Worm (Caenorhabditis elegans): ENCODE results near the gene ZK637.12.

Gene ZK637.12

DNA sequence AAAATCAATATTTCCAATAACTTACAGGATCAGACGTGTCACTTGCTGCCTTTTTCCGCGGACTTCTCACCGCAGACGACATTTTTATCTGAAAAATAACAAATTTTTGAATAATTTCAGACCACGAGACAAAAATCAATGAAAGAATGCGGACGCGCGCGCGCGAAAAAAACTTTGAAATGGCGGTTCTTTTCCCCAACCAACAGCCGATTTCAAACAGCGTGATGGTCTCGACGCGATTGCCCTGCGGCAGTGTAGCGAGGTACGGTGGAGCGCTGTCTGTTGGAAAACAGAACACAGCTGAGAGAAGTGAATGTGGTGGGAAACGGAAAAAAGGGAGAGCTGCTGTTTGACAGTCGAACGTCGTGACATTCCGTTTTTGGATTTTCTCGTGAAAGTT is 20.0 kb upstream of the ZK637.12 start, which contains the start of gene lin-9 (continued):
- TF ChIP-seq ztf-4 (tag; optimal IDR thresholded peaks at IDR 0.05): peak; percentile 48
- peak; percentile 32 for TF ChIP-seq nhr-11 (tag; optimal IDR thresholded peaks at IDR 0.05)
- TF ChIP-seq snpc-4 (tag; optimal IDR thresholded peaks at IDR 0.05): peak; percentile 85
- TF ChIP-seq fos-1 (tag; optimal IDR thresholded peaks at IDR 0.05): peak; percentile 30
- no peak for TF ChIP-seq egl-27 (tag; optimal IDR thresholded peaks at IDR 0.05)
- TF ChIP-seq aly-2 (tag; optimal IDR thresholded peaks at IDR 0.05): peak; percentile 60
- peak; percentile 71 for TF ChIP-seq ceh-82 (tag; optimal IDR thresholded peaks at IDR 0.05)
- TF ChIP-seq egl-5 (tag; optimal IDR thresholded peaks at IDR 0.05): peak; percentile 94
- TF ChIP-seq unc-39 (tag; optimal IDR thresholded peaks at IDR 0.05): no peak
- TF ChIP-seq fkh-10 (GFP tag; optimal IDR thresholded peaks at IDR 0.05): peak; percentile 85
- TF ChIP-seq ceh-28 (tag; optimal IDR thresholded peaks at IDR 0.05): peak; percentile 91
- TF ChIP-seq skn-1 (tag; optimal IDR thresholded peaks at IDR 0.05): peak; percentile 72
- peak; percentile 94 for TF ChIP-seq tbx-2 (tag; optimal IDR thresholded peaks at IDR 0.05)
- TF ChIP-seq ama-1 (optimal IDR thresholded peaks at IDR 0.05): peak; percentile 83
- TF ChIP-seq pqm-1 (tag; optimal IDR thresholded peaks at IDR 0.05): peak; percentile 35
- TF ChIP-seq elt-3 (tag; optimal IDR thresholded peaks at IDR 0.05): no peak
- no peak for TF ChIP-seq mml-1 (tag; optimal IDR thresholded peaks at IDR 0.05)
- TF ChIP-seq jun-1 (tag; optimal IDR thresholded peaks at IDR 0.05): peak; percentile 97
- TF ChIP-seq nhr-237 (tag; optimal IDR thresholded peaks at IDR 0.05): no peak
- no peak for TF ChIP-seq zag-1 (tag; optimal IDR thresholded peaks at IDR 0.05)
- TF ChIP-seq ztf-11 (tag; optimal IDR thresholded peaks at IDR 0.05): no peak

DNA sequence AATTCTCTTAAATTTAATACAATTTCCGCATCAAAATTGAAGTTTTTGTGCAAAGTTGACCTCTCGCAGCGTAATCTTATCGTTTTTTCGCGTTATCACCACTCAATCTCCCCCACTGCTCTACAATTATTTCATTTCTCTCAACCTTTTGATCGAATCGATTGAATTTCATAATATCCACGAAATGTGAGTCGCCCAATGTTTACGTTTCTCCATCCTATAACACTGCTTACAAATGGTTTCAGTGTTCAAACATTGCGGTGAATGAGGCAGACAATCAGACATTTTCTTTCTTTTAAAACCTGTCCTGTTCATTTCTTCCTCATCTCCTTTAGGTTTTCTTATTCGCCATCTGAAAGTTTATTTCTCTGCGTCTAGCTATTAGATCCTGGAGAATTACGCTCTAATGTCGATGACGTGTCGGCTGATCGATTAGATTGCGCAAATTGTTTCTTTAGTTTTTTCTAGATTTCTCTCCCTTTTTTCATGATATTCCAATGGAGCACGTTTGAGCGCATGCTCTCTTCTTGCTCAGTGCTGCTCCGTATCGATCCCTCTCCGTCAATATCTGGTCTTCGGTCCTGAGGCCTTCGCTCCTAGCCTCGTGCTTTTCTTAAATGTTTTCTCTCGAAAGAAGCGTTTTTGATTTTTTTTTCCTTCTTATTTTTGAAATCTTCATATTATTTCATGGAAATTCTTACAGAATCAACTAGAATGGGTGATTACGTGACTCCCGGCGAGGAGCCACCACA is 18.9 kb upstream of the ZK637.12 start, which contains the start of gene unc-32:
Gene unc-32 (plus strand): TSS at position 702 of the 752 bp plus-strand sequence.
- TF ChIP-seq ceh-28 (tag; optimal IDR thresholded peaks at IDR 0.05) (peak; percentile 49), fkh-10 (GFP tag; optimal IDR thresholded peaks at IDR 0.05) (peak; percentile 54), lin-39 (tag; optimal IDR thresholded peaks at IDR 0.05) (peak; percentile 80), sea-2 (GFP tag; optimal IDR thresholded peaks at IDR 0.05) (peak; percentile 44), hmg-11 (tag; optimal IDR thresholded peaks at IDR 0.05) (peak; percentile 50), mdl-1 (tag; optimal IDR thresholded peaks at IDR 0.05) (peak; percentile 11), elt-2 (tag; optimal IDR thresholded peaks at IDR 0.05) (peak; percentile 33), ceh-16 (tag; optimal IDR thresholded peaks at IDR 0.05) (no peak), pha-4 (tag; optimal IDR thresholded peaks at IDR 0.05) (peak; percentile 85), lin-15B (tag; optimal IDR thresholded peaks at IDR 0.05) (peak; percentile 79), nfya-1 (tag; optimal IDR thresholded peaks at IDR 0.05; ENCODE audit: insufficient read depth) (peak; percentile 79), eor-1 (tag; optimal IDR thresholded peaks at IDR 0.05) (no peak), daf-12 (tag; optimal IDR thresholded peaks at IDR 0.05) (no peak), nhr-25 (tag; optimal IDR thresholded peaks at IDR 0.05) (peak; percentile 19)

DNA sequence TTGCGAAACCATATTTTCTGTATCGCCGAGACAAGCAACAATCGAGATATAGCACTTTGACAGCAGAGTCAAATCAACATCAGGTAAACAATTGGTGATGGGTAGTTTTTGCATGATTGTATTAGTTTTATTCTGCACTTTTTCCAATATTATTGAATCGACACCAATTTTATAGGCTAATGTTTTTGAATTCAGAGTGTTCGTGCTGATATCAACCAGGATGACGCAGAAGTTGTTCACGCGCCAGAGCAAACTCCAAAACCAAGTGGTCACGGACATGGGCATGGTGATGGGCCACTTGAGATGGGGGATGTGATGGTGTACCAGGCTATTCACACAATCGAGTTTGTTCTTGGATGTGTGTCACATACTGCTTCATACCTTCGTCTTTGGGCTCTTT is 13.9 kb upstream of the ZK637.12 start:
- no peak for TF ChIP-seq pqm-1 (tag; optimal IDR thresholded peaks at IDR 0.05)
- no peak for TF ChIP-seq nhr-12 (tag; optimal IDR thresholded peaks at IDR 0.05)
- TF ChIP-seq snpc-4 (tag; optimal IDR thresholded peaks at IDR 0.05): no peak
- TF ChIP-seq egl-5 (tag; optimal IDR thresholded peaks at IDR 0.05): no peak
- TF ChIP-seq unc-62 (GFP tag; optimal IDR thresholded peaks at IDR 0.05): no peak
- no peak for TF ChIP-seq tbx-2 (tag; optimal IDR thresholded peaks at IDR 0.05)
- TF ChIP-seq lin-15B (tag; optimal IDR thresholded peaks at IDR 0.05): no peak
- TF ChIP-seq aly-2 (tag; optimal IDR thresholded peaks at IDR 0.05): no peak
- no peak for TF ChIP-seq ztf-11 (tag; optimal IDR thresholded peaks at IDR 0.05)
- no peak for TF ChIP-seq jun-1 (tag; optimal IDR thresholded peaks at IDR 0.05)
- no peak for TF ChIP-seq elt-3 (tag; optimal IDR thresholded peaks at IDR 0.05)
- no peak for TF ChIP-seq egl-27 (tag; optimal IDR thresholded peaks at IDR 0.05)
- TF ChIP-seq fkh-10 (GFP tag; optimal IDR thresholded peaks at IDR 0.05): no peak
- TF ChIP-seq ZK546.5 (tag; optimal IDR thresholded peaks at IDR 0.05): no peak
- no peak for TF ChIP-seq ceh-28 (tag; optimal IDR thresholded peaks at IDR 0.05)
- no peak for TF ChIP-seq hmg-11 (tag; optimal IDR thresholded peaks at IDR 0.05)
- TF ChIP-seq zag-1 (tag; optimal IDR thresholded peaks at IDR 0.05): no peak
- TF ChIP-seq ceh-16 (tag; optimal IDR thresholded peaks at IDR 0.05): no peak
- no peak for TF ChIP-seq mdl-1 (tag; optimal IDR thresholded peaks at IDR 0.05)
- TF ChIP-seq R02D3.7 (tag; optimal IDR thresholded peaks at IDR 0.05): no peak
